Worm (Caenorhabditis elegans) whole organism, young adult: Measurements from ENCODE around the gene srj-21.
A peak's percentile ranks its signal among the peaks of the same experiment; 100 is the strongest.

Source experiments
- B0019.2 ChIP-seq: fragments of 200-800 bp; sonication (Bioruptor generic); conservative IDR thresholded peaks from 2 replicates; pipeline ENCODE4 v1.3.6; 2022; ENCODE audit warnings: missing genetic modification reagents, missing genetic modification characterization, missing compliant biosample characterization
- C06A6.2 ChIP-seq: fragments of 200-800 bp; sonication (Bioruptor generic); conservative IDR thresholded peaks from 2 replicates; pipeline ENCODE4 v1.3.6; 2022; ENCODE audit warnings: missing genetic modification characterization, missing compliant biosample characterization
- D2030.7 ChIP-seq: fragments of 200-800 bp; sonication (Bioruptor generic); IDR thresholded peaks from 2 replicates; pipeline ENCODE4 v1.3.6; 2022; ENCODE audit warnings: missing genetic modification reagents, missing genetic modification characterization, missing compliant biosample characterization
- F10E7.11 ChIP-seq: sonication (generic microtip); optimal IDR thresholded peaks from 2 replicates; lab custom pipeline; 2017; ENCODE audit warnings: mild to moderate bottlenecking, missing genetic modification characterization, moderate library complexity, missing compliant biosample characterization
- F22D6.2 ChIP-seq: sonication (generic microtip); optimal IDR thresholded peaks from 2 replicates; lab custom pipeline; 2016; ENCODE audit warnings: mild to moderate bottlenecking, missing genetic modification characterization, missing compliant biosample characterization
- F23B12.7 ChIP-seq: sonication (generic microtip); optimal IDR thresholded peaks from 2 replicates; lab custom pipeline; 2017; ENCODE audit warnings: missing genetic modification characterization, mild to moderate bottlenecking, missing compliant biosample characterization, antibody characterized with exemption, moderate library complexity; ENCODE audit not compliant: insufficient read depth
- F39B2.1 ChIP-seq: fragments of 200-800 bp; sonication (Bioruptor generic); IDR thresholded peaks from 2 replicates; pipeline ENCODE4 v1.3.6; 2022; ENCODE audit warnings: missing genetic modification reagents, missing genetic modification characterization, missing compliant biosample characterization
- F49E8.2 ChIP-seq: sonication (generic microtip); optimal IDR thresholded peaks from 3 replicates; lab custom pipeline; 2017; ENCODE audit warnings: missing genetic modification characterization, mild to moderate bottlenecking, missing compliant biosample characterization, antibody characterized with exemption, moderate library complexity; ENCODE audit not compliant: insufficient read depth
- F52B5.7 ChIP-seq: sonication (generic microtip); optimal IDR thresholded peaks from 2 replicates; lab custom pipeline; 2016; ENCODE audit warnings: mild to moderate bottlenecking, missing genetic modification characterization, missing compliant biosample characterization
- F57A8.1 ChIP-seq: fragments of 200-800 bp; sonication (Bioruptor generic); optimal IDR thresholded peaks from 2 replicates; lab custom pipeline; 2018; ENCODE audit warnings: mild to moderate bottlenecking, missing genetic modification characterization, moderate library complexity, missing compliant biosample characterization
- K12H6.12 ChIP-seq: fragments of 200-800 bp; sonication (Bioruptor generic); optimal IDR thresholded peaks from 2 replicates; lab custom pipeline; 2018; ENCODE audit warnings: mild to moderate bottlenecking, missing genetic modification characterization, missing compliant biosample characterization
- ZK185.1 ChIP-seq: sonication (generic microtip); optimal IDR thresholded peaks from 2 replicates; lab custom pipeline; 2016; ENCODE audit warnings: mild to moderate bottlenecking, missing genetic modification characterization, missing compliant biosample characterization; ENCODE audit not compliant: poor library complexity, severe bottlenecking
- aptf-2 ChIP-seq: fragments of 200-800 bp; sonication (Bioruptor generic); conservative IDR thresholded peaks from 2 replicates; pipeline ENCODE4 v1.3.6; 2022; ENCODE audit warnings: missing genetic modification reagents, missing genetic modification characterization, missing compliant biosample characterization
- aptf-3 ChIP-seq: fragments of 200-800 bp; sonication (Bioruptor generic); IDR thresholded peaks from 2 replicates; pipeline ENCODE4 v1.3.6; 2022; ENCODE audit warnings: missing genetic modification characterization, missing compliant biosample characterization
- bed-1 ChIP-seq: fragments of 200-800 bp; sonication (Bioruptor generic); IDR thresholded peaks from 2 replicates; pipeline ENCODE4 v1.3.6; 2022; ENCODE audit warnings: missing genetic modification reagents, missing genetic modification characterization, missing compliant biosample characterization
- ceh-100 ChIP-seq: fragments of 200-800 bp; sonication (Bioruptor generic); IDR thresholded peaks from 2 replicates; pipeline ENCODE4 v1.3.6; 2022; ENCODE audit warnings: missing genetic modification reagents, missing genetic modification characterization, missing compliant biosample characterization
- ceh-27 ChIP-seq: fragments of 200-800 bp; sonication (Bioruptor generic); optimal IDR thresholded peaks from 2 replicates; lab custom pipeline; 2018; ENCODE audit warnings: mild to moderate bottlenecking, missing genetic modification characterization, moderate library complexity, missing compliant biosample characterization
- ceh-40 ChIP-seq: fragments of 200-800 bp; sonication (Bioruptor generic); IDR thresholded peaks from 2 replicates; pipeline ENCODE4 v1.3.6; 2022; ENCODE audit warnings: missing genetic modification characterization, missing compliant biosample characterization
- die-1 ChIP-seq: sonication (generic microtip); optimal IDR thresholded peaks from 2 replicates; lab custom pipeline; 2016; ENCODE audit warnings: missing genotype, mild to moderate bottlenecking, missing genetic modification characterization, missing compliant biosample characterization
- dox-1 ChIP-seq: fragments of 200-800 bp; sonication (Bioruptor generic); IDR thresholded peaks from 2 replicates; pipeline ENCODE4 v1.3.6; 2022; ENCODE audit warnings: missing genetic modification reagents, missing genetic modification characterization, missing compliant biosample characterization
- dpff-1 ChIP-seq: sonication (generic microtip); optimal IDR thresholded peaks from 2 replicates; lab custom pipeline; 2017; ENCODE audit warnings: mild to moderate bottlenecking, missing genetic modification characterization, missing compliant biosample characterization
- dpl-1 ChIP-seq: fragments of 150-350 bp; optimal IDR thresholded peaks from 2 replicates; lab custom pipeline; 2014; ENCODE audit warnings: missing biosample characterization, missing genetic modification reagents, missing genetic modification characterization
- ets-4 ChIP-seq: fragments of 200-800 bp; sonication (Bioruptor generic); optimal IDR thresholded peaks from 2 replicates; lab custom pipeline; 2018; ENCODE audit warnings: mild to moderate bottlenecking, missing genetic modification characterization, missing compliant biosample characterization
- him-1 ChIP-seq: sonication (generic microtip); optimal IDR thresholded peaks from 2 replicates; lab custom pipeline; 2016; ENCODE audit warnings: missing genotype, missing genetic modification reagents, missing genetic modification characterization, missing compliant biosample characterization
- hlh-26 ChIP-seq: fragments of 200-800 bp; sonication (Bioruptor generic); conservative IDR thresholded peaks from 2 replicates; pipeline ENCODE4 v1.3.6; 2022; ENCODE audit warnings: missing genetic modification reagents, missing genetic modification characterization, missing compliant biosample characterization
- hrde-1 ChIP-seq: sonication (generic microtip); optimal IDR thresholded peaks from 2 replicates; lab custom pipeline; 2016; ENCODE audit warnings: missing genetic modification characterization, mild to moderate bottlenecking, missing compliant biosample characterization, moderate library complexity, missing genotype, missing genetic modification reagents, borderline replicate concordance
- hsf-1 ChIP-seq: fragments of 200-800 bp; sonication (Bioruptor generic); IDR thresholded peaks from 2 replicates; pipeline ENCODE4 v1.3.6; 2022; ENCODE audit warnings: missing genetic modification reagents, missing genetic modification characterization, missing compliant biosample characterization
- lin-54 ChIP-seq: fragments of 200-800 bp; sonication (Bioruptor generic); optimal IDR thresholded peaks from 2 replicates; lab custom pipeline; 2018; ENCODE audit warnings: mild to moderate bottlenecking, missing genetic modification characterization, missing compliant biosample characterization
- lir-1 ChIP-seq: fragments of 200-800 bp; sonication (Bioruptor generic); conservative IDR thresholded peaks from 2 replicates; pipeline ENCODE4 v1.3.6; 2022; ENCODE audit warnings: missing genetic modification reagents, missing genetic modification characterization, missing compliant biosample characterization
- lsl-1 ChIP-seq: fragments of 200-800 bp; sonication (Bioruptor generic); optimal IDR thresholded peaks from 2 replicates; lab custom pipeline; 2018; ENCODE audit warnings: mild to moderate bottlenecking, missing genetic modification characterization, moderate library complexity, missing compliant biosample characterization
- madf-10 ChIP-seq: sonication (generic microtip); optimal IDR thresholded peaks from 2 replicates; lab custom pipeline; 2016; ENCODE audit warnings: mild to moderate bottlenecking, missing genetic modification characterization, missing compliant biosample characterization
- madf-3 ChIP-seq: fragments of 200-800 bp; sonication (Bioruptor generic); IDR thresholded peaks from 2 replicates; pipeline ENCODE4 v1.3.6; 2022; ENCODE audit warnings: missing genetic modification reagents, missing genetic modification characterization, missing compliant biosample characterization
- madf-6 ChIP-seq: fragments of 200-800 bp; sonication (Bioruptor generic); IDR thresholded peaks from 2 replicates; pipeline ENCODE4 v1.3.6; 2022; ENCODE audit warnings: missing genetic modification reagents, missing genetic modification characterization, missing compliant biosample characterization
- madf-8 ChIP-seq: fragments of 200-800 bp; sonication (Bioruptor generic); conservative IDR thresholded peaks from 2 replicates; pipeline ENCODE4 v1.3.6; 2022; ENCODE audit warnings: missing genetic modification reagents, missing genetic modification characterization, missing compliant biosample characterization
- mcd-1 ChIP-seq: fragments of 200-800 bp; sonication (Bioruptor generic); IDR thresholded peaks from 2 replicates; pipeline ENCODE4 v1.3.6; 2022; ENCODE audit warnings: missing genetic modification reagents, missing genetic modification characterization, missing compliant biosample characterization
- mxl-1 ChIP-seq: sonication (generic microtip); optimal IDR thresholded peaks from 2 replicates; lab custom pipeline; 2016; ENCODE audit warnings: missing genetic modification characterization, missing compliant biosample characterization
- nhr-27 ChIP-seq: fragments of 200-800 bp; sonication (Bioruptor generic); optimal IDR thresholded peaks from 2 replicates; lab custom pipeline; 2018; ENCODE audit warnings: mild to moderate bottlenecking, missing genetic modification characterization, moderate library complexity, missing compliant biosample characterization
- rcor-1 ChIP-seq: fragments of 200-800 bp; sonication (Bioruptor generic); IDR thresholded peaks from 2 replicates; pipeline ENCODE4 v1.3.6; 2022; ENCODE audit warnings: missing genetic modification reagents, missing genetic modification characterization, missing compliant biosample characterization
- sea-2 ChIP-seq: fragments of 200-800 bp; sonication (Bioruptor generic); IDR thresholded peaks from 2 replicates; pipeline ENCODE4 v1.3.6; 2022; ENCODE audit warnings: missing genetic modification characterization, missing compliant biosample characterization
- snpc-1.1 ChIP-seq: sonication (generic microtip); optimal IDR thresholded peaks from 2 replicates; lab custom pipeline; 2017; ENCODE audit warnings: missing genetic modification characterization, mild to moderate bottlenecking, missing compliant biosample characterization, antibody characterized with exemption, moderate library complexity, missing genotype, missing genetic modification reagents; ENCODE audit not compliant: insufficient read depth
- snpc-4 ChIP-seq, 5 experiments: fragments of 150-350 bp in 1 of 5; sonication (generic microtip) in 4 of 5; optimal IDR thresholded peaks; 2 replicates each; lab custom pipeline; 2014 to 2018; ENCODE audit warnings: missing genetic modification characterization in 5 of 5, missing biosample characterization in 3 of 5, antibody characterized with exemption in 2 of 5, mild to moderate bottlenecking in 2 of 5, missing compliant biosample characterization in 2 of 5, missing genotype in 2 of 5, moderate library complexity in 2 of 5, missing genetic modification reagents in 1 of 5
- xnd-1 ChIP-seq: sonication (generic microtip); optimal IDR thresholded peaks from 2 replicates; lab custom pipeline; 2016; ENCODE audit warnings: missing genotype, missing genetic modification reagents, missing genetic modification characterization, missing compliant biosample characterization
- zfh-2 ChIP-seq: fragments of 200-800 bp; sonication (Bioruptor generic); conservative IDR thresholded peaks from 2 replicates; pipeline ENCODE4 v1.3.6; 2022; ENCODE audit warnings: missing genetic modification reagents, missing genetic modification characterization, missing compliant biosample characterization
- ztf-25 ChIP-seq: fragments of 200-800 bp; sonication (Bioruptor generic); IDR thresholded peaks from 2 replicates; pipeline ENCODE4 v1.3.6; 2022; ENCODE audit warnings: missing genetic modification reagents, missing genetic modification characterization, missing compliant biosample characterization
- ztf-28 ChIP-seq: fragments of 200-800 bp; sonication (Bioruptor generic); IDR thresholded peaks from 2 replicates; pipeline ENCODE4 v1.3.6; 2022; ENCODE audit warnings: missing genetic modification reagents, missing genetic modification characterization, missing compliant biosample characterization
- ztf-3 ChIP-seq: fragments of 200-800 bp; sonication (Bioruptor generic); optimal IDR thresholded peaks from 2 replicates; lab custom pipeline; 2018; ENCODE audit warnings: mild to moderate bottlenecking, missing genetic modification characterization, missing compliant biosample characterization
- ztf-6 ChIP-seq: fragments of 200-800 bp; sonication (Bioruptor generic); IDR thresholded peaks from 2 replicates; pipeline ENCODE4 v1.3.6; 2022; ENCODE audit warnings: missing genetic modification reagents, missing genetic modification characterization, missing compliant biosample characterization

The srj-21 gene

ce11 chrV:10736756-10737155, 8.4 kb upstream of the srj-21 start, which contains the start of the genes mre-11 and wdr-5.3 (continued):
- no peak for TF ChIP-seq aptf-2
- no peak for TF ChIP-seq ets-4 (GFP tag; lab: Kevin White, UChicago)
- peak; percentile 70 for TF ChIP-seq ZK185.1 (tag; lab: Kevin White, UChicago)
- TF ChIP-seq B0019.2 (GFP tag; lab: Robert Waterston, UW), result no peak
- TF ChIP-seq F23B12.7 (tag; lab: Kevin White, UChicago), result no peak
- 0 out of 2 replicates have a peak, but pooled peaks have one; percentile 10 for TF ChIP-seq ztf-28 (GFP tag; lab: Robert Waterston, UW)
- no peak for TF ChIP-seq snpc-4 (GFP tag; optimal IDR thresholded peaks at IDR 0.05; lab: Kevin White, UChicago)
- TF ChIP-seq snpc-4 (tag; optimal IDR thresholded peaks at IDR 0.05; lab: Kevin White, UChicago), result peak in 1 of 4 experiments; percentile 44
- peak; percentile 17 for TF ChIP-seq F49E8.2 (tag; lab: Kevin White, UChicago)
- peak; percentile 52 for TF ChIP-seq D2030.7 (GFP tag; lab: Robert Waterston, UW)
- TF ChIP-seq die-1 (tag; lab: Kevin White, UChicago), result no peak
- peak; percentile 80 for TF ChIP-seq lin-54 (GFP tag; lab: Kevin White, UChicago)
- TF ChIP-seq hsf-1, result 0 out of 2 replicates have a peak, but pooled peaks have one; percentile 51
- TF ChIP-seq him-1, result peak; percentile 8
- TF ChIP-seq dox-1, result peak; percentile 69; the same call in 1 of the 2 replicates
- TF ChIP-seq xnd-1 (tag; lab: Kevin White, UChicago), result peak; percentile 9
- TF ChIP-seq aptf-3, result no peak
- TF ChIP-seq ztf-3 (GFP tag; lab: Kevin White, UChicago), result no peak
- TF ChIP-seq nhr-27 (tag; lab: Kevin White, UChicago), result no peak
- TF ChIP-seq madf-6, result peak; percentile 79
- TF ChIP-seq ceh-100 (GFP tag; lab: Robert Waterston, UW), result peak; percentile 38; the same call in 1 of the 2 replicates
- no peak for TF ChIP-seq zfh-2 (GFP tag; lab: Robert Waterston, UW)
- TF ChIP-seq F52B5.7 (tag; lab: Kevin White, UChicago), result no peak
- no peak for TF ChIP-seq madf-3 (GFP tag; lab: Robert Waterston, UW)
- TF ChIP-seq snpc-1.1 (tag; lab: Kevin White, UChicago), result no peak
- TF ChIP-seq sea-2 (GFP tag; lab: Robert Waterston, UW), result no peak
- TF ChIP-seq F10E7.11, result no peak
- TF ChIP-seq bed-1 (GFP tag; lab: Robert Waterston, UW), result no peak
- no peak for TF ChIP-seq hrde-1 (tag; lab: Kevin White, UChicago)
- TF ChIP-seq K12H6.12 (tag; lab: Kevin White, UChicago), result no peak
- TF ChIP-seq dpff-1 (tag; lab: Kevin White, UChicago), result no peak
- TF ChIP-seq F39B2.1 (GFP tag; lab: Robert Waterston, UW), result no peak
- TF ChIP-seq mxl-1 (tag; lab: Kevin White, UChicago), result no peak
- TF ChIP-seq hlh-26 (GFP tag; lab: Robert Waterston, UW), result no peak
- TF ChIP-seq F22D6.2 (tag; lab: Kevin White, UChicago), result no peak
- TF ChIP-seq madf-8, result peak; percentile 65
- TF ChIP-seq rcor-1 (GFP tag; lab: Robert Waterston, UW), result peak; percentile 22; the same call in 1 of the 2 replicates
- TF ChIP-seq ceh-27 (GFP tag; lab: Kevin White, UChicago), result peak; percentile 70
- no peak for TF ChIP-seq F57A8.1
- TF ChIP-seq lir-1 (GFP tag; lab: Robert Waterston, UW), result peak; percentile 21; the same call in 1 of the 2 replicates
- TF ChIP-seq C06A6.2 (GFP tag; lab: Robert Waterston, UW), result no peak
- no peak for TF ChIP-seq ceh-40 (GFP tag; lab: Robert Waterston, UW)
- TF ChIP-seq madf-10, result no peak
- peak; percentile 60 for TF ChIP-seq lsl-1 (GFP tag; lab: Kevin White, UChicago)
- TF ChIP-seq ztf-6 (GFP tag; lab: Robert Waterston, UW), result peak; percentile 51; the same call in 1 of the 2 replicates
- peak; percentile 48; the same call in 1 of the 2 replicates for TF ChIP-seq mcd-1 (GFP tag; lab: Robert Waterston, UW)
- TF ChIP-seq dpl-1 (GFP tag; lab: Kevin White, UChicago), result peak; percentile 58
- TF ChIP-seq ztf-25, result no peak
- TF ChIP-seq, all 124 proteins: peak for 32
